Worm (Caenorhabditis elegans): ENCODE results near the gene mrps-18B.

Gene mrps-18B

DNA sequence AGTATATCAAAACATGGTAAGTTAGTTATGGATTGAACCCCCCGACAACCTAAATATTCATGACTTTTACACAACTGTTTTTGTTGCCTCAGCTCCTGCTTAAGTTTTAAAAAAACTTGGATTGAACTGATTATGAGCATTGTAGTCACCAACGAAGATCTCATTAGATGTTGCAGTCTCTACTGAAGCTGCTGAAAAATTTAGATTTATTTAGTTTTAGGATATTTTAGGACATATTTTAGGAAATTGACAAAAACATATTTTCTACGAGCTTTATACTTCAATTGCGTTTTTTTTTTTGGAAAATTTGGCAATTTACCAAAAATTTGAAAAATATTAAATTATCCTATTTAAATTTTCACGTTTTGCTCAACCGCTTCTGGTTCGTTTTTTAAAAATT is 36.5 kb downstream of the mrps-18B start, which contains the start of gene F54C9.14:
Gene F54C9.14, plus strand, starts transcription at position 301 of the 400 bp plus-strand sequence.
- TF ChIP-seq nhr-237 (tag; optimal IDR thresholded peaks at IDR 0.05) (no peak), ama-1 (optimal IDR thresholded peaks at IDR 0.05) (no peak), elt-2 (tag; optimal IDR thresholded peaks at IDR 0.05) (no peak), fos-1 (tag; optimal IDR thresholded peaks at IDR 0.05) (no peak), lsy-12 (tag; optimal IDR thresholded peaks at IDR 0.05) (no peak), daf-12 (tag; optimal IDR thresholded peaks at IDR 0.05) (no peak), nhr-12 (tag; optimal IDR thresholded peaks at IDR 0.05) (no peak), egl-27 (tag; optimal IDR thresholded peaks at IDR 0.05) (no peak), jun-1 (tag; optimal IDR thresholded peaks at IDR 0.05) (no peak), tbx-2 (tag; optimal IDR thresholded peaks at IDR 0.05) (no peak), hmg-11 (tag; optimal IDR thresholded peaks at IDR 0.05) (no peak), nhr-11 (tag; optimal IDR thresholded peaks at IDR 0.05) (no peak), mdl-1 (tag; optimal IDR thresholded peaks at IDR 0.05) (no peak), unc-62 (GFP tag; optimal IDR thresholded peaks at IDR 0.05) (no peak), ztf-4 (tag; optimal IDR thresholded peaks at IDR 0.05) (no peak), nhr-77 (tag; optimal IDR thresholded peaks at IDR 0.05) (no peak), zag-1 (tag; optimal IDR thresholded peaks at IDR 0.05) (no peak)

- TF ChIP-seq nfya-1 (tag; optimal IDR thresholded peaks at IDR 0.05; ENCODE audit: insufficient read depth) (peak; percentile 55), lin-15B (tag; optimal IDR thresholded peaks at IDR 0.05) (peak; percentile 51), nhr-67 (tag; optimal IDR thresholded peaks at IDR 0.05) (no peak), elt-2 (tag; optimal IDR thresholded peaks at IDR 0.05) (peak; percentile 25), fkh-2 (tag; optimal IDR thresholded peaks at IDR 0.05) (no peak), pha-4 (tag; optimal IDR thresholded peaks at IDR 0.05) (peak; percentile 52), fkh-10 (GFP tag; optimal IDR thresholded peaks at IDR 0.05) (no peak), ceh-28 (tag; optimal IDR thresholded peaks at IDR 0.05) (peak; percentile 1), pqm-1 (tag; optimal IDR thresholded peaks at IDR 0.05) (peak; percentile 45), egl-27 (tag; optimal IDR thresholded peaks at IDR 0.05) (no peak)
Observed at ce11 chrII:8566039-8566438, 40.6 kb downstream of the mrps-18B start, which contains the start of gene stc-1. Gene stc-1, minus strand, starts transcription at chrII:8566139.

- TF ChIP-seq aly-2 (tag; optimal IDR thresholded peaks at IDR 0.05) = no peak
- peak; percentile 55 for TF ChIP-seq jun-1 (tag; optimal IDR thresholded peaks at IDR 0.05)
- TF ChIP-seq pqm-1 (tag; optimal IDR thresholded peaks at IDR 0.05) = peak; percentile 98
- no peak for TF ChIP-seq nhr-11 (tag; optimal IDR thresholded peaks at IDR 0.05)
- TF ChIP-seq hmg-11 (tag; optimal IDR thresholded peaks at IDR 0.05) = no peak
- no peak for TF ChIP-seq eor-1 (tag; optimal IDR thresholded peaks at IDR 0.05)
- TF ChIP-seq elt-2 (tag; optimal IDR thresholded peaks at IDR 0.05) = peak; percentile 95
- TF ChIP-seq pha-4 (tag; optimal IDR thresholded peaks at IDR 0.05) = peak; percentile 80
- TF ChIP-seq egl-5 (tag; optimal IDR thresholded peaks at IDR 0.05) = no peak
Observed at ce11 chrII:8566806-8567266, 41.4 kb downstream of the mrps-18B start, which contains the start of gene F54C9.3. Gene F54C9.3, minus strand, starts transcription at chrII:8566856.

- TF ChIP-seq R02D3.7 (tag; optimal IDR thresholded peaks at IDR 0.05) = no peak
- TF ChIP-seq skn-1 (tag; optimal IDR thresholded peaks at IDR 0.05) = no peak
- no peak for TF ChIP-seq eor-1 (tag; optimal IDR thresholded peaks at IDR 0.05)
- TF ChIP-seq snpc-4 (tag; optimal IDR thresholded peaks at IDR 0.05) = no peak
- no peak for TF ChIP-seq ceh-16 (tag; optimal IDR thresholded peaks at IDR 0.05)
- TF ChIP-seq nhr-237 (tag; optimal IDR thresholded peaks at IDR 0.05) = no peak
- TF ChIP-seq unc-39 (tag; optimal IDR thresholded peaks at IDR 0.05) = no peak
- TF ChIP-seq elt-1 (tag; optimal IDR thresholded peaks at IDR 0.05) = no peak
- no peak for TF ChIP-seq nhr-23 (tag; optimal IDR thresholded peaks at IDR 0.05)
- TF ChIP-seq hmg-11 (tag; optimal IDR thresholded peaks at IDR 0.05) = no peak
- no peak for TF ChIP-seq nhr-67 (tag; optimal IDR thresholded peaks at IDR 0.05)
- no peak for TF ChIP-seq egl-27 (tag; optimal IDR thresholded peaks at IDR 0.05)
- TF ChIP-seq lsy-12 (tag; optimal IDR thresholded peaks at IDR 0.05) = no peak
- TF ChIP-seq nhr-12 (tag; optimal IDR thresholded peaks at IDR 0.05) = no peak
Observed at ce11 chrII:8568234-8568969, 42.9 kb downstream of the mrps-18B start.
